Worm (Caenorhabditis elegans) whole organism, L4/young adult: Measurements from ENCODE around the gene srh-21.

ENCODE experiments used
- W03F9.2 ChIP-seq: fragments of 150-350 bp; optimal IDR thresholded peaks from 2 replicates; lab custom pipeline; 2014; ENCODE audit warnings: missing biosample characterization, missing genetic modification characterization
- dao-5 ChIP-seq: sonication (generic microtip); optimal IDR thresholded peaks from 2 replicates; lab custom pipeline; 2016; ENCODE audit warnings: missing genotype, missing genetic modification characterization, moderate library complexity, missing compliant biosample characterization
- him-1 ChIP-seq: sonication (generic microtip); optimal IDR thresholded peaks from 2 replicates; lab custom pipeline; 2016; ENCODE audit warnings: missing genotype, missing genetic modification reagents, missing genetic modification characterization, missing compliant biosample characterization

Gene srh-21

ce11 chrV:4967238-4967637 lies 40.8 kb downstream of the srh-21 start:
- TF ChIP-seq dao-5 (tag; lab: Kevin White, UChicago) (no peak), W03F9.2 (tag; lab: Kevin White, UChicago) (no peak), him-1 (no peak)

ce11 chrV:4968775-4969174 lies 42.3 kb downstream of the srh-21 start:
- TF ChIP-seq W03F9.2 (tag; lab: Kevin White, UChicago) = no peak
- TF ChIP-seq him-1 = no peak
- TF ChIP-seq dao-5 (tag; lab: Kevin White, UChicago) = no peak

- no peak for TF ChIP-seq W03F9.2 (tag; lab: Kevin White, UChicago)
- no peak for TF ChIP-seq him-1
- TF ChIP-seq dao-5 (tag; lab: Kevin White, UChicago) = no peak
Observed at ce11 chrV:4969503-4969902, 43.0 kb downstream of the srh-21 start.

- TF ChIP-seq him-1 (no peak), W03F9.2 (tag; lab: Kevin White, UChicago) (no peak), dao-5 (tag; lab: Kevin White, UChicago) (no peak)
Observed at ce11 chrV:4972943-4973342, 46.5 kb downstream of the srh-21 start, which contains the start of gene srsx-9. Gene srsx-9, minus strand, starts transcription at chrV:4973043.

- TF ChIP-seq W03F9.2 (tag; lab: Kevin White, UChicago) (no peak), him-1 (no peak), dao-5 (tag; lab: Kevin White, UChicago) (no peak)
Observed at ce11 chrV:4974677-4975076, 48.2 kb downstream of the srh-21 start, which contains the start of gene srsx-10. Gene srsx-10, minus strand, starts transcription at chrV:4974777.

- TF ChIP-seq W03F9.2 (tag; lab: Kevin White, UChicago) (no peak), him-1 (no peak), dao-5 (tag; lab: Kevin White, UChicago) (no peak)
Observed at ce11 chrV:4975140-4975539, 48.7 kb downstream of the srh-21 start, which contains the start of gene F26G5.1. Gene F26G5.1, plus strand, starts transcription at chrV:4975478.

- TF ChIP-seq W03F9.2 (tag; lab: Kevin White, UChicago) (no peak), him-1 (no peak), dao-5 (tag; lab: Kevin White, UChicago) (no peak)
Observed at ce11 chrV:4977539-4977938, 51.1 kb downstream of the srh-21 start.
